Worm (Caenorhabditis elegans) whole organism, young adult: ENCODE measurements around the gene pigg-1.

ENCODE experiments used
- B0035.1 ChIP-seq: sonication (generic microtip); optimal IDR thresholded peaks from 2 replicates; lab custom pipeline; 2016; ENCODE audit warnings: missing genetic modification characterization, mild to moderate bottlenecking, missing compliant biosample characterization, missing genotype, missing genetic modification reagents
- C17E4.6 ChIP-seq: fragments of 200-800 bp; sonication (Bioruptor generic); IDR thresholded peaks from 2 replicates; pipeline ENCODE4 v1.3.6; 2022; ENCODE audit warnings: missing genetic modification reagents, missing genetic modification characterization, missing compliant biosample characterization
- D2030.7 ChIP-seq: fragments of 200-800 bp; sonication (Bioruptor generic); IDR thresholded peaks from 2 replicates; pipeline ENCODE4 v1.3.6; 2022; ENCODE audit warnings: missing genetic modification reagents, missing genetic modification characterization, missing compliant biosample characterization
- F37B4.10 ChIP-seq: fragments of 200-800 bp; sonication (Bioruptor generic); IDR thresholded peaks from 2 replicates; pipeline ENCODE4 v1.3.6; 2022; ENCODE audit warnings: missing genetic modification characterization, missing compliant biosample characterization
- F49E8.2 ChIP-seq: sonication (generic microtip); optimal IDR thresholded peaks from 3 replicates; lab custom pipeline; 2017; ENCODE audit warnings: missing genetic modification characterization, mild to moderate bottlenecking, missing compliant biosample characterization, antibody characterized with exemption, moderate library complexity; ENCODE audit not compliant: insufficient read depth
- F55B11.4 ChIP-seq: sonication (generic microtip); optimal IDR thresholded peaks from 2 replicates; lab custom pipeline; 2016; ENCODE audit warnings: missing compliant biosample characterization, missing genetic modification characterization, borderline replicate concordance; ENCODE audit not compliant: insufficient read depth
- T26A5.8 ChIP-seq: sonication (generic microtip); optimal IDR thresholded peaks from 2 replicates; lab custom pipeline; 2016; ENCODE audit warnings: missing genetic modification characterization, missing compliant biosample characterization
- Y53G8AR.9 ChIP-seq: fragments of 200-800 bp; sonication (Bioruptor generic); conservative IDR thresholded peaks from 2 replicates; pipeline ENCODE4 v1.3.6; 2022; ENCODE audit warnings: missing genetic modification reagents, missing genetic modification characterization, missing compliant biosample characterization
- Y67H2A.10 ChIP-seq: fragments of 200-800 bp; sonication (Bioruptor generic); conservative IDR thresholded peaks from 2 replicates; pipeline ENCODE4 v1.3.6; 2022; ENCODE audit warnings: missing genetic modification reagents, missing genetic modification characterization, missing compliant biosample characterization
- Y79H2A.3 ChIP-seq: fragments of 200-800 bp; sonication (Bioruptor generic); conservative IDR thresholded peaks from 2 replicates; pipeline ENCODE4 v1.3.6; 2022; ENCODE audit warnings: missing genetic modification reagents, missing genetic modification characterization, missing compliant biosample characterization
- ZK185.1 ChIP-seq: sonication (generic microtip); optimal IDR thresholded peaks from 2 replicates; lab custom pipeline; 2016; ENCODE audit warnings: mild to moderate bottlenecking, missing genetic modification characterization, missing compliant biosample characterization; ENCODE audit not compliant: poor library complexity, severe bottlenecking
- athp-1 ChIP-seq: sonication (generic microtip); optimal IDR thresholded peaks from 2 replicates; lab custom pipeline; 2017; ENCODE audit warnings: mild to moderate bottlenecking, missing genetic modification characterization, missing compliant biosample characterization
- attf-3 ChIP-seq: fragments of 200-800 bp; sonication (Bioruptor generic); conservative IDR thresholded peaks from 2 replicates; pipeline ENCODE4 v1.3.6; 2022; ENCODE audit warnings: missing genetic modification reagents, missing genetic modification characterization, missing compliant biosample characterization
- attf-5 ChIP-seq: fragments of 200-800 bp; sonication (Bioruptor generic); optimal IDR thresholded peaks from 2 replicates; lab custom pipeline; 2018; ENCODE audit warnings: mild to moderate bottlenecking, missing genetic modification characterization, missing compliant biosample characterization
- bed-2 ChIP-seq: fragments of 200-800 bp; sonication (Bioruptor generic); IDR thresholded peaks from 2 replicates; pipeline ENCODE4 v1.3.6; 2022; ENCODE audit warnings: missing genetic modification reagents, missing genetic modification characterization, missing compliant biosample characterization
- cebp-1 ChIP-seq, 2 experiments: fragments of 200-800 bp in 1 of 2; sonication (Bioruptor generic) in 1 of 2; sonication (generic microtip) in 1 of 2; IDR thresholded peaks in 1 of 2; optimal IDR thresholded peaks in 1 of 2; 2 replicates each; pipeline versions ENCODE4 v1.3.6 to Lab custom; 2017 to 2022; ENCODE audit warnings: missing compliant biosample characterization in 2 of 2, missing genetic modification characterization in 2 of 2, mild to moderate bottlenecking in 1 of 2, missing genetic modification reagents in 1 of 2, moderate library complexity in 1 of 2
- cebp-2 ChIP-seq: fragments of 200-800 bp; sonication (Bioruptor generic); IDR thresholded peaks from 2 replicates; pipeline ENCODE4 v1.3.6; 2022; ENCODE audit warnings: missing genetic modification characterization, missing compliant biosample characterization
- ceh-100 ChIP-seq: fragments of 200-800 bp; sonication (Bioruptor generic); IDR thresholded peaks from 2 replicates; pipeline ENCODE4 v1.3.6; 2022; ENCODE audit warnings: missing genetic modification reagents, missing genetic modification characterization, missing compliant biosample characterization
- ceh-40 ChIP-seq: fragments of 200-800 bp; sonication (Bioruptor generic); IDR thresholded peaks from 2 replicates; pipeline ENCODE4 v1.3.6; 2022; ENCODE audit warnings: missing genetic modification characterization, missing compliant biosample characterization
- ceh-79 ChIP-seq: sonication (generic microtip); optimal IDR thresholded peaks from 2 replicates; lab custom pipeline; 2017; ENCODE audit warnings: mild to moderate bottlenecking, missing genetic modification characterization, missing compliant biosample characterization
- dox-1 ChIP-seq: fragments of 200-800 bp; sonication (Bioruptor generic); IDR thresholded peaks from 2 replicates; pipeline ENCODE4 v1.3.6; 2022; ENCODE audit warnings: missing genetic modification reagents, missing genetic modification characterization, missing compliant biosample characterization
- dpff-1 ChIP-seq: sonication (generic microtip); optimal IDR thresholded peaks from 2 replicates; lab custom pipeline; 2017; ENCODE audit warnings: mild to moderate bottlenecking, missing genetic modification characterization, missing compliant biosample characterization
- dpl-1 ChIP-seq: fragments of 150-350 bp; optimal IDR thresholded peaks from 2 replicates; lab custom pipeline; 2014; ENCODE audit warnings: missing biosample characterization, missing genetic modification reagents, missing genetic modification characterization
- ets-4 ChIP-seq: fragments of 200-800 bp; sonication (Bioruptor generic); optimal IDR thresholded peaks from 2 replicates; lab custom pipeline; 2018; ENCODE audit warnings: mild to moderate bottlenecking, missing genetic modification characterization, missing compliant biosample characterization
- gei-17 ChIP-seq: fragments of 200-800 bp; sonication (Bioruptor generic); optimal IDR thresholded peaks from 2 replicates; lab custom pipeline; 2018; ENCODE audit warnings: mild to moderate bottlenecking, missing genetic modification characterization, missing compliant biosample characterization
- hmg-1.2 ChIP-seq: fragments of 200-800 bp; sonication (Bioruptor generic); IDR thresholded peaks from 2 replicates; pipeline ENCODE4 v1.3.6; 2022; ENCODE audit warnings: missing genetic modification reagents, missing genetic modification characterization, missing compliant biosample characterization
- hsf-1 ChIP-seq: fragments of 200-800 bp; sonication (Bioruptor generic); IDR thresholded peaks from 2 replicates; pipeline ENCODE4 v1.3.6; 2022; ENCODE audit warnings: missing genetic modification reagents, missing genetic modification characterization, missing compliant biosample characterization
- let-607 ChIP-seq, 2 experiments: fragments of 200-800 bp in 1 of 2; sonication (Bioruptor generic) in 1 of 2; sonication (generic microtip) in 1 of 2; optimal IDR thresholded peaks; 2 replicates each; lab custom pipeline; 2016 to 2018; ENCODE audit warnings: mild to moderate bottlenecking in 2 of 2, missing compliant biosample characterization in 2 of 2, missing genetic modification characterization in 2 of 2, moderate library complexity in 2 of 2, missing genotype in 1 of 2
- lin-35 ChIP-seq, 3 experiments: fragments of 150-350 bp in 2 of 3; sonication (generic microtip) in 1 of 3; optimal IDR thresholded peaks; 2 replicates each; lab custom pipeline; 2014 to 2018; ENCODE audit warnings: missing biosample characterization in 3 of 3, missing genetic modification characterization in 3 of 3, missing genetic modification reagents in 3 of 3
- lin-40 ChIP-seq: sonication (generic microtip); optimal IDR thresholded peaks from 2 replicates; lab custom pipeline; 2016; ENCODE audit warnings: missing genetic modification characterization, mild to moderate bottlenecking, missing compliant biosample characterization, missing genotype, missing genetic modification reagents
- lin-54 ChIP-seq: fragments of 200-800 bp; sonication (Bioruptor generic); optimal IDR thresholded peaks from 2 replicates; lab custom pipeline; 2018; ENCODE audit warnings: mild to moderate bottlenecking, missing genetic modification characterization, missing compliant biosample characterization
- madf-10 ChIP-seq: sonication (generic microtip); optimal IDR thresholded peaks from 2 replicates; lab custom pipeline; 2016; ENCODE audit warnings: mild to moderate bottlenecking, missing genetic modification characterization, missing compliant biosample characterization
- madf-3 ChIP-seq: fragments of 200-800 bp; sonication (Bioruptor generic); IDR thresholded peaks from 2 replicates; pipeline ENCODE4 v1.3.6; 2022; ENCODE audit warnings: missing genetic modification reagents, missing genetic modification characterization, missing compliant biosample characterization
- madf-6 ChIP-seq: fragments of 200-800 bp; sonication (Bioruptor generic); IDR thresholded peaks from 2 replicates; pipeline ENCODE4 v1.3.6; 2022; ENCODE audit warnings: missing genetic modification reagents, missing genetic modification characterization, missing compliant biosample characterization
- mcd-1 ChIP-seq: fragments of 200-800 bp; sonication (Bioruptor generic); IDR thresholded peaks from 2 replicates; pipeline ENCODE4 v1.3.6; 2022; ENCODE audit warnings: missing genetic modification reagents, missing genetic modification characterization, missing compliant biosample characterization
- nfya-2 ChIP-seq: fragments of 200-800 bp; sonication (Bioruptor generic); IDR thresholded peaks from 2 replicates; pipeline ENCODE4 v1.3.6; 2022; ENCODE audit warnings: missing genetic modification reagents, missing genetic modification characterization, missing compliant biosample characterization
- nhr-120 ChIP-seq: fragments of 200-800 bp; sonication (Bioruptor generic); IDR thresholded peaks from 2 replicates; pipeline ENCODE4 v1.3.6; 2022; ENCODE audit warnings: missing genetic modification characterization, missing compliant biosample characterization
- nhr-80 ChIP-seq: sonication (generic microtip); optimal IDR thresholded peaks from 2 replicates; lab custom pipeline; 2016; ENCODE audit warnings: missing genetic modification characterization, missing compliant biosample characterization
- rpc-1 ChIP-seq, 2 experiments: fragments of 150-350 bp in 1 of 2; sonication (generic microtip) in 1 of 2; optimal IDR thresholded peaks; 2 replicates each; lab custom pipeline; 2014 to 2018; ENCODE audit warnings: missing biosample characterization in 1 of 2, missing genetic modification characterization in 1 of 2, missing genetic modification reagents in 1 of 2, missing genotype in 1 of 2
- unc-62 ChIP-seq: fragments of 150-350 bp; optimal IDR thresholded peaks from 2 replicates; lab custom pipeline; 2014; ENCODE audit warnings: missing biosample characterization, missing genetic modification reagents, missing genetic modification characterization
- xnd-1 ChIP-seq: sonication (generic microtip); optimal IDR thresholded peaks from 2 replicates; lab custom pipeline; 2016; ENCODE audit warnings: missing genotype, missing genetic modification reagents, missing genetic modification characterization, missing compliant biosample characterization
- zfh-2 ChIP-seq: fragments of 200-800 bp; sonication (Bioruptor generic); conservative IDR thresholded peaks from 2 replicates; pipeline ENCODE4 v1.3.6; 2022; ENCODE audit warnings: missing genetic modification reagents, missing genetic modification characterization, missing compliant biosample characterization
- ztf-22 ChIP-seq: fragments of 200-800 bp; sonication (Bioruptor generic); optimal IDR thresholded peaks from 2 replicates; lab custom pipeline; 2018; ENCODE audit warnings: mild to moderate bottlenecking, missing genetic modification characterization, moderate library complexity, missing compliant biosample characterization

pigg-1 gene

DNA sequence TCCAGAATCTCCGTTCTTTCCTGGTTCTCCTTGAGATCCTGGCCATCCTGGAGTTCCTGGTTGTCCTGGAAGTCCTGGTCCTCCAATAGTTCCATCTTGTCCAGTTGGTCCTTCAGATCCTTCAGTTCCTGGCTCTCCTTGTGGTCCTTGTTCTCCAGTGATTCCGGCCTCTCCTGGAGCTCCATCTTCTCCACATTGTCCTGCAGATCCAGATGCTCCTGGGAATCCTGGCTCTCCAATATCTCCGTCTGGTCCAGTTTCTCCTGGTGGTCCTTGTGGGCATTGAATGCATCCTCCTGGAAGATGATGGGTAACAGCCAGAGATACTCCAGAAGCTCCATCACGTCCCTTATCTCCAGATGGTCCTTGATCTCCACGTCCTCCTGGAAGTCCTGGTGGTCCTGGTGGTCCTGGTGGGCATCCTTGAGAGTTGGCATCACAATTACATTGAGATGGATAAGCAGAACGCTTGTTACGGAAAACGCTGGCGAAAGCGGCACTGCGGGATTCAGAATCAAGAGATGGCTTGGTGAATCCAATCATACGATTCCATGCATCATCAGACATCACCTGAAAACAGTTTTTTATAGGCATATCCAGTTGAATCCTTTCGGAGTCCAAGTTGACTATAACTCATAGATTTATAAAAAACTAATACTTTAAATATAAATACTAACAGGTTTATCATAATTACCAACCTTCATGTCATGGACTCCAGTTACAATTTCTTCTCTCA lies 31.7 kb downstream of the pigg-1 start:
- peak; percentile 36 for TF ChIP-seq ceh-79 (tag; lab: Kevin White, UChicago)
- 0 out of 2 replicates have a peak, but pooled peaks have one; percentile 13 for TF ChIP-seq attf-3 (GFP tag; lab: Robert Waterston, UW)
- TF ChIP-seq B0035.1 (tag; lab: Kevin White, UChicago), result no peak
- no peak for TF ChIP-seq dpff-1
- TF ChIP-seq zfh-2 (GFP tag; lab: Robert Waterston, UW), result peak; percentile 56
- 0 out of 2 replicates have a peak, but pooled peaks have one; percentile 41 for TF ChIP-seq madf-3 (GFP tag; lab: Robert Waterston, UW)
- TF ChIP-seq dox-1, result 0 out of 2 replicates have a peak, but pooled peaks have one; percentile 43
- TF ChIP-seq, all 124 proteins: peak for 5

DNA sequence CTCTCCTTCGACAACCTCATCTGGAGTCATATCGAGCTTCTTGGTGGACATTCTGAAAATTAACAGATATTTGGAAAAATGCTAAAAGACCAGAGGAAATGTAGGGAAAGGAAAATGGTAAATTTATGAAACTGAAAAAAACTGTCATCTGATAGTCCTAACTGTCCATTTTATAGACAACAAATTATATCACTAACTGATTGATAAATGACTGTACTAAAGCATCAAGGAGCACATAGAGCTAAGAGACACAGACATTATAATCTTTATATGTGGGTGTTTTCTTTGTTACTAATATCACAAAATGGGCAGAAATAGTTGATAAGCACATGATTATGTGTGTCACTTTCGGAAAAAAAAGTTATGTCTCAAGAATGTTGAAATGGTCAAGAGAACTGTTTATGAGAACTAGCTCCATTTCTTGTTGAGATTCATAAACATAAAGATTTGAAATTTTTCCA lies 33.2 kb downstream of the pigg-1 start, which contains the start of gene F54C9.3:
TSS of gene F54C9.3 (minus strand) at position 51 of the 461 bp plus-strand sequence.
- TF ChIP-seq madf-10 (tag; lab: Kevin White, UChicago), result peak; percentile 12
- peak; percentile 7 for TF ChIP-seq ets-4 (GFP tag; lab: Kevin White, UChicago)
- peak; percentile 66 for TF ChIP-seq unc-62
- no peak for TF ChIP-seq ceh-40
- TF ChIP-seq attf-5 (GFP tag; lab: Kevin White, UChicago), result peak; percentile 57
- no peak for TF ChIP-seq lin-54
- TF ChIP-seq cebp-2 (GFP tag; lab: Robert Waterston, UW), result no peak
- no peak for TF ChIP-seq ztf-22 (GFP tag; lab: Kevin White, UChicago)
- TF ChIP-seq mcd-1 (GFP tag; lab: Robert Waterston, UW), result 0 out of 2 replicates have a peak, but pooled peaks have one; percentile 19
- no peak for TF ChIP-seq ZK185.1 (tag; lab: Kevin White, UChicago)
- peak in 1 of 2 experiments; percentile 74 for TF ChIP-seq let-607 (tag; optimal IDR thresholded peaks at IDR 0.05; lab: Kevin White, UChicago)
- TF ChIP-seq lin-35 (GFP tag; optimal IDR thresholded peaks at IDR 0.05; lab: Kevin White, UChicago), result no peak
- TF ChIP-seq nhr-80 (tag; lab: Kevin White, UChicago), result peak; percentile 93
- TF ChIP-seq dox-1, result 0 out of 2 replicates have a peak, but pooled peaks have one; percentile 32
- no peak; the same call in 1 of the 2 replicates for TF ChIP-seq cebp-1 (GFP tag; IDR thresholded peaks at IDR 0.05; lab: Robert Waterston, UW)
- peak; percentile 47 for TF ChIP-seq cebp-1 (tag; optimal IDR thresholded peaks at IDR 0.05; lab: Kevin White, UChicago)
- no peak for TF ChIP-seq Y53G8AR.9 (GFP tag; lab: Robert Waterston, UW)
- peak; percentile 44; the same call in 1 of the 2 replicates for TF ChIP-seq hmg-1.2
- TF ChIP-seq dpl-1 (GFP tag; lab: Kevin White, UChicago), result no peak
- TF ChIP-seq xnd-1 (tag; lab: Kevin White, UChicago), result no peak
- TF ChIP-seq, all 124 proteins: peak for 10

DNA sequence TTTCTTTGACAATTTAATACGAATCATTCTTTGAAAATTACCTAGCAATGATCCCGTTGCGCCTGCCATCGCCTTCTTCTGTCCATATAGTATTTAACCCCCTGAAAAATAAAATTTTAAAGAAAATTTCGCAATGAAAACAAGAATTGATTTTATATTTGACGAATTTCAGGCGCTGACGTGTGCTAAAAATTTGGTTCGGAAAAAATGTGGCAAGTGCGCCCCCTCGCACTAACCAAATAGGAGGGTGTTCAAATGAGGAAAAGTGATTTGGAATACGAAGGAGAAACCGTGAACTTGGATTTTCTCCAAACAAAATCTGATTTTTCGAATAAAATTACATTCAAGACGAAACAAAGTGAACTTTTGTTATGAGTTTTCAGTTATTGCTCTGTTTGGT lies 34.0 kb downstream of the pigg-1 start, which contains the start of gene stc-1:
TSS of gene stc-1 (minus strand) at position 101 of the 400 bp plus-strand sequence.
- TF ChIP-seq nhr-120 (GFP tag; lab: Robert Waterston, UW) (no peak), D2030.7 (GFP tag; lab: Robert Waterston, UW) (no peak), rpc-1 (optimal IDR thresholded peaks at IDR 0.05; lab: Kevin White, UChicago) (no peak), rpc-1 (tag; optimal IDR thresholded peaks at IDR 0.05; lab: Kevin White, UChicago) (no peak), lin-40 (tag; lab: Kevin White, UChicago) (no peak), Y79H2A.3 (GFP tag; lab: Robert Waterston, UW) (no peak), F37B4.10 (GFP tag; lab: Robert Waterston, UW) (no peak), lin-35 (GFP tag; optimal IDR thresholded peaks at IDR 0.05; lab: Kevin White, UChicago) (peak in 1 of 3 experiments; percentile 2), F49E8.2 (no peak), attf-3 (GFP tag; lab: Robert Waterston, UW) (no peak), Y67H2A.10 (GFP tag; lab: Robert Waterston, UW) (no peak), ceh-100 (GFP tag; lab: Robert Waterston, UW) (no peak), gei-17 (GFP tag; lab: Kevin White, UChicago) (no peak), hsf-1 (GFP tag; lab: Robert Waterston, UW) (no peak), T26A5.8 (tag; lab: Kevin White, UChicago) (no peak), madf-6 (GFP tag; lab: Robert Waterston, UW) (no peak), athp-1 (tag; lab: Kevin White, UChicago) (no peak), F55B11.4 (tag; lab: Kevin White, UChicago) (no peak), nfya-2 (GFP tag; lab: Robert Waterston, UW) (no peak), attf-5 (GFP tag; lab: Kevin White, UChicago) (peak; percentile 28), C17E4.6 (GFP tag; lab: Robert Waterston, UW) (no peak), bed-2 (GFP tag; lab: Robert Waterston, UW) (no peak)
